Fruit fly (Drosophila melanogaster): Measurements from ENCODE around the gene CG31323.
A peak's percentile ranks its signal among the peaks of the same experiment; 100 is the strongest.

Gene CG31323

dm6 chr3R:26125838-26126709, 44.6 kb upstream of the CG31323 start, which contains the start of gene CG14556 (continued):
- no peak for TF ChIP-seq Sox102F (GFP tag; optimal IDR thresholded peaks at IDR 0.05)
- TF ChIP-seq topi (GFP tag; optimal IDR thresholded peaks at IDR 0.05) = no peak
- TF ChIP-seq Smox (GFP tag; optimal IDR thresholded peaks at IDR 0.05) = no peak
- TF ChIP-seq CG10631 (GFP tag; optimal IDR thresholded peaks at IDR 0.05) = no peak
- no peak for TF ChIP-seq CG16779 (tag; optimal IDR thresholded peaks at IDR 0.05)
- TF ChIP-seq achi (GFP tag; optimal IDR thresholded peaks at IDR 0.05) = no peak
- TF ChIP-seq CG6808 (GFP tag; optimal IDR thresholded peaks at IDR 0.05) = no peak
- TF ChIP-seq pdm3 (GFP tag; optimal IDR thresholded peaks at IDR 0.05) = no peak
- TF ChIP-seq eg (GFP tag; IDR thresholded peaks at IDR 0.05) = 0 out of 3 replicates have a peak, but pooled peaks have one; percentile 37

- TF ChIP-seq Lpt (GFP tag; optimal IDR thresholded peaks at IDR 0.05) (peak; percentile 4), CG6276 (GFP tag; optimal IDR thresholded peaks at IDR 0.05) (no peak), CG11294 (GFP tag; IDR thresholded peaks at IDR 0.05) (peak; percentile 46; the same call in 1 of the 2 replicates), achi (GFP tag; optimal IDR thresholded peaks at IDR 0.05) (no peak), esn (GFP tag; optimal IDR thresholded peaks at IDR 0.05) (peak; percentile 2), CG31627 (GFP tag; optimal IDR thresholded peaks at IDR 0.05) (no peak), CG6792 (GFP tag; optimal IDR thresholded peaks at IDR 0.05) (peak; percentile 11), CG15336 (GFP tag; IDR thresholded peaks at IDR 0.05) (peak; percentile 58), Sox15 (GFP tag; optimal IDR thresholded peaks at IDR 0.05) (no peak), Sox102F (GFP tag; optimal IDR thresholded peaks at IDR 0.05) (no peak), CG6163 (GFP tag; IDR thresholded peaks at IDR 0.05) (no peak), Hr4 (GFP tag; optimal IDR thresholded peaks at IDR 0.05) (peak; percentile 40), fd59A (GFP tag; optimal IDR thresholded peaks at IDR 0.05) (no peak), CG4318 (GFP tag; optimal IDR thresholded peaks at IDR 0.05) (no peak), CG16779 (tag; optimal IDR thresholded peaks at IDR 0.05) (no peak), salr (GFP tag; optimal IDR thresholded peaks at IDR 0.05) (peak in 1 of 2 experiments; percentile 5), CG32006 (GFP tag; optimal IDR thresholded peaks at IDR 0.05) (peak; percentile 55), dac (GFP tag; optimal IDR thresholded peaks at IDR 0.05) (peak; percentile 56), CG10631 (GFP tag; optimal IDR thresholded peaks at IDR 0.05) (peak; percentile 32), CG8119 (GFP tag; IDR thresholded peaks at IDR 0.05) (peak; percentile 56; the same call in 2 of the 3 replicates), CG3919 (GFP tag; optimal IDR thresholded peaks at IDR 0.05) (no peak), eg (GFP tag; IDR thresholded peaks at IDR 0.05) (peak; percentile 65), Eip75B (GFP tag; optimal IDR thresholded peaks at IDR 0.05) (peak; percentile 2), CG7368 (GFP tag; optimal IDR thresholded peaks at IDR 0.05) (no peak), OdsH (GFP tag; optimal IDR thresholded peaks at IDR 0.05) (peak; percentile 23), CG11762 (GFP tag; optimal IDR thresholded peaks at IDR 0.05; ENCODE audit: insufficient read depth) (no peak), CG10669 (GFP tag; optimal IDR thresholded peaks at IDR 0.05) (no peak), Hr38 (GFP tag; optimal IDR thresholded peaks at IDR 0.05) (no peak)
These were observed 42.1 kb upstream of the CG31323 start for dm6 chr3R:26128442-26129003.

dm6 chr3R:26129680-26130079, 41.0 kb upstream of the CG31323 start:
- TF ChIP-seq CG6808 (GFP tag; optimal IDR thresholded peaks at IDR 0.05) (no peak), CG6854 (GFP tag; optimal IDR thresholded peaks at IDR 0.05) (no peak), CG3032 (tag; optimal IDR thresholded peaks at IDR 0.05) (no peak), net (GFP tag; optimal IDR thresholded peaks at IDR 0.05) (no peak), CG1621 (tag; optimal IDR thresholded peaks at IDR 0.05) (no peak), Sox14 (GFP tag; optimal IDR thresholded peaks at IDR 0.05) (no peak), esn (GFP tag; optimal IDR thresholded peaks at IDR 0.05) (no peak), Ets21C (GFP tag; optimal IDR thresholded peaks at IDR 0.05) (no peak), Ets96B (tag; optimal IDR thresholded peaks at IDR 0.05) (no peak), CG10631 (GFP tag; optimal IDR thresholded peaks at IDR 0.05) (no peak), Met (GFP tag; optimal IDR thresholded peaks at IDR 0.05) (no peak)
